Worm (Caenorhabditis elegans): Measurements from ENCODE around the gene dlc-1.

The dlc-1 gene

ce11 chrIII:6492807-6493206 lies 29.2 kb upstream of the dlc-1 start, which contains the start of gene srb-11:
Gene srb-11, minus strand, starts transcription at chrIII:6492907.
- no peak for TF ChIP-seq hlh-15 (tag; optimal IDR thresholded peaks at IDR 0.05)

DNA sequence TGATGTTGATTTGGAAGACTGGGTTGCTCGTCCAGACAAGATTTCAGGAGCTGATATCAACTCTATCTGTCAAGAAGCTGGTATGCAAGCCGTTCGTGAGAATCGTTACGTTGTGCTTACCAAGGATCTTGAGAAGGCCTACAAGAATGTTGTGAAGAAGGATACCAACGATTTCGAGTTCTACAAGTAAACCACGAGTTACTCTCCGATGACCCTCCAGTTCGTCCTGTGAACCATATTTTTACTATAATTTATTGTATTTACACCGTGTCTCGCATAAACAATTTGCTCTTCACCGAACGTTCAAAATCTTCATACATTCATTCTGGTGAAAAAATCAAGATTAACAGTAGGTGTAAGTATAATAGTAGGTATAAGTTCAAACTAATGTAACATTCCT lies 27.4 kb upstream of the dlc-1 start:
- TF ChIP-seq zip-5 (tag; optimal IDR thresholded peaks at IDR 0.05) (no peak), Y22D7AL.16 (tag; optimal IDR thresholded peaks at IDR 0.05) (no peak), tbx-2 (tag; optimal IDR thresholded peaks at IDR 0.05) (no peak), pros-1 (tag; optimal IDR thresholded peaks at IDR 0.05) (no peak), fkh-6 (tag; optimal IDR thresholded peaks at IDR 0.05) (no peak), ahr-1 (tag; optimal IDR thresholded peaks at IDR 0.05) (no peak), sdc-2 (tag; optimal IDR thresholded peaks at IDR 0.05) (no peak), K09A11.1 (tag; optimal IDR thresholded peaks at IDR 0.05; ENCODE audit: insufficient read depth) (no peak), madf-2 (tag; optimal IDR thresholded peaks at IDR 0.05) (no peak), sox-4 (tag; optimal IDR thresholded peaks at IDR 0.05) (no peak), pag-3 (tag; optimal IDR thresholded peaks at IDR 0.05; ENCODE audit: borderline replicate concordance) (no peak), ceh-19 (GFP tag; optimal IDR thresholded peaks at IDR 0.05) (no peak), pha-4 (tag; optimal IDR thresholded peaks at IDR 0.05) (no peak), ets-4 (tag; optimal IDR thresholded peaks at IDR 0.05) (no peak), dve-1 (tag; optimal IDR thresholded peaks at IDR 0.05) (no peak), ama-1 (optimal IDR thresholded peaks at IDR 0.05) (no peak)

DNA sequence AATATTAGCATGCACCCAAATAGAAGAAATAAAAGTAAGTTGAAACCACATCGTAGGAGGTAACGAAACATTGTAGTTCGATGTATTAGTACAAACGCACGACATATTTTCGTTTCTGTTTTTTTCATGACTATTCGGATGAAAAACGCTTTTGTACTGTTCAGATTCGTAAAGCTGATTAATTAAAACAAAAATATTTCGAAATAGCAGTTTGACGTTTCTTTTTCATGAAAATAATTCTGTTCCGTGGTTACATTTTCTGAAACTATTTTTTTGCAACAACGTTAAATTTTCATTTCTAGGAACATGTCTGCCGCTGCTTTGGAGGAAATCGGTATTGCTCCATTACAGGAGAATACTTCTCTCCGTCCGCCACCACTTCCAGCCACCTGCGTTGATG lies 25.9 kb upstream of the dlc-1 start, which contains the start of gene rpt-3:
TSS of gene rpt-3 (plus strand) at position 301 of the 400 bp plus-strand sequence.
- TF ChIP-seq pha-2 (tag; optimal IDR thresholded peaks at IDR 0.05) = no peak
- TF ChIP-seq mec-3 (tag; optimal IDR thresholded peaks at IDR 0.05; ENCODE audit: borderline replicate concordance) = no peak
- TF ChIP-seq zip-5 (tag; optimal IDR thresholded peaks at IDR 0.05) = no peak
- no peak for TF ChIP-seq dmd-4 (tag; optimal IDR thresholded peaks at IDR 0.05; ENCODE audit: borderline replicate concordance)
- TF ChIP-seq pax-1 (tag; optimal IDR thresholded peaks at IDR 0.05) = no peak
- no peak for TF ChIP-seq ceh-31 (tag; optimal IDR thresholded peaks at IDR 0.05)
- no peak for TF ChIP-seq Y22D7AL.16 (tag; optimal IDR thresholded peaks at IDR 0.05)
- no peak for TF ChIP-seq hlh-15 (tag; optimal IDR thresholded peaks at IDR 0.05)
- TF ChIP-seq nhr-232 (tag; optimal IDR thresholded peaks at IDR 0.05) = no peak
- TF ChIP-seq sdc-2 (tag; optimal IDR thresholded peaks at IDR 0.05) = no peak
- no peak for TF ChIP-seq tbx-2 (tag; optimal IDR thresholded peaks at IDR 0.05)
- no peak for TF ChIP-seq sox-4 (tag; optimal IDR thresholded peaks at IDR 0.05)
- TF ChIP-seq che-1 (tag; optimal IDR thresholded peaks at IDR 0.05) = no peak
- TF ChIP-seq tbx-7 (tag; optimal IDR thresholded peaks at IDR 0.05) = no peak
- TF ChIP-seq sox-2 (GFP tag; IDR thresholded peaks at IDR 0.05) = no peak
- no peak for TF ChIP-seq madf-2 (tag; optimal IDR thresholded peaks at IDR 0.05)
- TF ChIP-seq ceh-24 (tag; optimal IDR thresholded peaks at IDR 0.05) = no peak
- TF ChIP-seq ceh-48 (tag; optimal IDR thresholded peaks at IDR 0.05) = no peak
- no peak for TF ChIP-seq unc-42 (tag; optimal IDR thresholded peaks at IDR 0.05)

ce11 chrIII:6488916-6489315 lies 25.3 kb upstream of the dlc-1 start:
- TF ChIP-seq ceh-22 (tag; optimal IDR thresholded peaks at IDR 0.05) = no peak
- no peak for TF ChIP-seq elt-2 (tag; optimal IDR thresholded peaks at IDR 0.05)
- no peak for TF ChIP-seq K09A11.1 (tag; optimal IDR thresholded peaks at IDR 0.05; ENCODE audit: insufficient read depth)
- TF ChIP-seq nfya-1 (tag; optimal IDR thresholded peaks at IDR 0.05) = peak; percentile 28
- TF ChIP-seq zip-5 (tag; optimal IDR thresholded peaks at IDR 0.05) = no peak
- TF ChIP-seq ceh-34 (tag; optimal IDR thresholded peaks at IDR 0.05) = no peak
- TF ChIP-seq ceh-24 (tag; optimal IDR thresholded peaks at IDR 0.05) = no peak
- no peak for TF ChIP-seq unc-86 (tag; optimal IDR thresholded peaks at IDR 0.05)
- no peak for TF ChIP-seq npax-4 (tag; optimal IDR thresholded peaks at IDR 0.05)
- TF ChIP-seq pha-2 (tag; optimal IDR thresholded peaks at IDR 0.05) = no peak
- TF ChIP-seq unc-55 (GFP tag; optimal IDR thresholded peaks at IDR 0.05) = peak; percentile 1
- TF ChIP-seq ceh-45 (GFP tag; IDR thresholded peaks at IDR 0.05) = no peak

Data from whole organism, late embryonic.